Worm (Caenorhabditis elegans): ENCODE results near the gene C10E2.1.

- peak; percentile 41 for TF ChIP-seq nhr-76 (tag; optimal IDR thresholded peaks at IDR 0.05)
- no peak for TF ChIP-seq nhr-12 (tag; optimal IDR thresholded peaks at IDR 0.05)
- peak; percentile 13 for TF ChIP-seq ztf-11 (tag; optimal IDR thresholded peaks at IDR 0.05)
- no peak for TF ChIP-seq nhr-28 (tag; optimal IDR thresholded peaks at IDR 0.05)
- TF ChIP-seq hlh-1 (tag; optimal IDR thresholded peaks at IDR 0.05): peak; percentile 59
Measured at ce11 chrX:16726879-16727278, 35.8 kb upstream of the C10E2.1 start.

Measured in whole organism, mixed stage, embryonic.